Worm (Caenorhabditis elegans) whole organism, L1 larva: ENCODE measurements around the gene rpn-5.
A peak's percentile ranks its signal among the peaks of the same experiment; 100 is the strongest.

Experiments used
- C16A3.4 ChIP-seq: fragments of 150-350 bp; optimal IDR thresholded peaks from 2 replicates; lab custom pipeline; 2014; ENCODE audit warnings: missing biosample characterization, missing genetic modification characterization
- F16B12.6 ChIP-seq: fragments of 150-350 bp; optimal IDR thresholded peaks from 2 replicates; lab custom pipeline; 2014; ENCODE audit warnings: missing biosample characterization, missing genetic modification characterization
- Y116A8C.19 ChIP-seq: sonication (generic microtip); optimal IDR thresholded peaks from 2 replicates; lab custom pipeline; 2016; ENCODE audit warnings: missing compliant biosample characterization, missing genetic modification characterization, borderline replicate concordance
- aha-1 ChIP-seq: fragments of 150-350 bp; optimal IDR thresholded peaks from 2 replicates; lab custom pipeline; 2014; ENCODE audit warnings: missing biosample characterization, missing genetic modification characterization
- blmp-1 ChIP-seq: fragments of 150-350 bp; optimal IDR thresholded peaks from 2 replicates; lab custom pipeline; 2014; ENCODE audit warnings: missing biosample characterization, missing genetic modification characterization
- ceh-8 ChIP-seq: fragments of 200-800 bp; sonication (Bioruptor generic); optimal IDR thresholded peaks from 2 replicates; lab custom pipeline; 2018; ENCODE audit warnings: mild to moderate bottlenecking, missing genetic modification characterization, moderate library complexity, missing compliant biosample characterization
- ceh-82 ChIP-seq, 3 experiments: fragments of 150-350 bp in 1 of 3; sonication (generic microtip) in 2 of 3; optimal IDR thresholded peaks; 2 replicates each; lab custom pipeline; 2014 to 2017; ENCODE audit warnings: missing biosample characterization in 3 of 3, missing genetic modification characterization in 3 of 3
- ceh-90 ChIP-seq: sonication (generic microtip); optimal IDR thresholded peaks from 2 replicates; lab custom pipeline; 2016; ENCODE audit warnings: missing genetic modification characterization, missing compliant biosample characterization
- dpl-1 ChIP-seq, 3 experiments: fragments of 150-350 bp in 2 of 3; sonication (generic microtip) in 1 of 3; optimal IDR thresholded peaks; 2 replicates each; lab custom pipeline; 2014 to 2017; ENCODE audit warnings: missing biosample characterization in 3 of 3, missing genetic modification characterization in 3 of 3, missing genetic modification reagents in 3 of 3
- dsc-1 ChIP-seq: sonication (generic microtip); optimal IDR thresholded peaks from 2 replicates; lab custom pipeline; 2016; ENCODE audit warnings: mild to moderate bottlenecking, missing genetic modification characterization, missing compliant biosample characterization
- efl-1 ChIP-seq, 4 experiments: fragments of 150-350 bp; optimal IDR thresholded peaks in 3 of 4; peaks in 1 of 4; 1 replicate in 1 of 4; 2 replicates in 3 of 4; lab custom pipeline; 2014; ENCODE audit warnings: missing biosample characterization in 2 of 4, missing genetic modification characterization in 2 of 4, missing genetic modification reagents in 2 of 4
- egl-13 ChIP-seq: sonication (generic microtip); optimal IDR thresholded peaks from 2 replicates; lab custom pipeline; 2016; ENCODE audit warnings: missing genotype, missing genetic modification reagents, missing genetic modification characterization, missing compliant biosample characterization
- egl-27 ChIP-seq, 2 experiments: fragments of 150-350 bp in 1 of 2; sonication (generic microtip); optimal IDR thresholded peaks; 3 replicates each; lab custom pipeline; 2017 to 2018; ENCODE audit warnings: missing biosample characterization in 2 of 2, missing genetic modification characterization in 2 of 2, missing genetic modification reagents in 2 of 2
- elt-2 ChIP-seq: sonication (generic microtip); optimal IDR thresholded peaks from 2 replicates; lab custom pipeline; 2016; ENCODE audit warnings: missing genetic modification characterization, mild to moderate bottlenecking, inconsistent platforms, missing compliant biosample characterization, missing genetic modification reagents
- elt-3 ChIP-seq, 6 experiments: fragments of 150-350 bp in 1 of 6; sonication (generic microtip); optimal IDR thresholded peaks; 2 replicates each; lab custom pipeline; 2017 to 2018; ENCODE audit warnings: missing biosample characterization in 6 of 6, missing genetic modification characterization in 6 of 6, inconsistent platforms in 1 of 6
- fkh-4 ChIP-seq: sonication (generic microtip); optimal IDR thresholded peaks from 2 replicates; lab custom pipeline; 2016; ENCODE audit warnings: missing compliant biosample characterization, missing genetic modification characterization, borderline replicate concordance
- grh-1 ChIP-seq: fragments of 200-800 bp; sonication (Bioruptor generic); IDR thresholded peaks from 2 replicates; pipeline ENCODE4 v1.3.6; 2022; ENCODE audit warnings: missing genetic modification reagents, missing genetic modification characterization, missing compliant biosample characterization
- hpl-2 ChIP-seq: fragments of 150-350 bp; optimal IDR thresholded peaks from 2 replicates; lab custom pipeline; 2014; ENCODE audit warnings: missing biosample characterization, missing genetic modification reagents, missing genetic modification characterization
- isw-1 ChIP-seq: fragments of 200-800 bp; sonication (Bioruptor generic); IDR thresholded peaks from 2 replicates; pipeline ENCODE4 v1.3.6; 2022; ENCODE audit warnings: missing genetic modification characterization, missing compliant biosample characterization
- lin-13 ChIP-seq: fragments of 150-350 bp; optimal IDR thresholded peaks from 2 replicates; lab custom pipeline; 2014; ENCODE audit warnings: missing biosample characterization, missing genetic modification reagents, missing genetic modification characterization
- lin-14 ChIP-seq: fragments of 200-800 bp; sonication (Bioruptor generic); optimal IDR thresholded peaks from 2 replicates; lab custom pipeline; 2018; ENCODE audit warnings: mild to moderate bottlenecking, missing genetic modification characterization, moderate library complexity, missing compliant biosample characterization
- lin-35 ChIP-seq, 2 experiments: fragments of 150-350 bp; optimal IDR thresholded peaks; 2 replicates each; lab custom pipeline; 2014; ENCODE audit warnings: missing biosample characterization in 2 of 2, missing genetic modification characterization in 2 of 2, missing genetic modification reagents in 2 of 2
- lir-3 ChIP-seq: sonication (generic microtip); optimal IDR thresholded peaks from 2 replicates; lab custom pipeline; 2016; ENCODE audit warnings: mild to moderate bottlenecking, missing genetic modification characterization, moderate library complexity, missing compliant biosample characterization; ENCODE audit not compliant: poor library complexity
- lsy-2 ChIP-seq, 2 experiments: fragments of 150-350 bp; optimal IDR thresholded peaks; 2 replicates each; lab custom pipeline; 2014; ENCODE audit warnings: missing biosample characterization in 2 of 2, missing genetic modification characterization in 2 of 2
- mdl-1 ChIP-seq, 2 experiments: fragments of 150-350 bp; optimal IDR thresholded peaks; 2 replicates each; lab custom pipeline; 2014 to 2017; ENCODE audit warnings: missing biosample characterization in 2 of 2, missing genetic modification characterization in 2 of 2, inconsistent platforms in 1 of 2
- mef-2 ChIP-seq: fragments of 150-350 bp; optimal IDR thresholded peaks from 2 replicates; lab custom pipeline; 2014; ENCODE audit warnings: missing biosample characterization, missing genetic modification characterization
- mep-1 ChIP-seq: fragments of 150-350 bp; optimal IDR thresholded peaks from 2 replicates; lab custom pipeline; 2014; ENCODE audit warnings: missing biosample characterization, missing genetic modification characterization
- nhr-12 ChIP-seq: sonication (generic microtip); optimal IDR thresholded peaks from 2 replicates; lab custom pipeline; 2017; ENCODE audit warnings: missing biosample characterization, missing genetic modification characterization
- nhr-19 ChIP-seq: fragments of 200-800 bp; sonication (Bioruptor generic); conservative IDR thresholded peaks from 2 replicates; pipeline ENCODE4 v1.3.6; 2022; ENCODE audit warnings: missing genetic modification characterization, missing compliant biosample characterization
- nhr-20 ChIP-seq: sonication (generic microtip); optimal IDR thresholded peaks from 2 replicates; lab custom pipeline; 2016; ENCODE audit warnings: mild to moderate bottlenecking, missing genetic modification characterization, missing compliant biosample characterization
- nhr-28 ChIP-seq: fragments of 150-350 bp; optimal IDR thresholded peaks from 2 replicates; lab custom pipeline; 2014; ENCODE audit warnings: missing biosample characterization, missing genetic modification characterization
- nhr-47 ChIP-seq: sonication (generic microtip); optimal IDR thresholded peaks from 2 replicates; lab custom pipeline; 2016; ENCODE audit warnings: mild to moderate bottlenecking, missing genetic modification characterization, moderate library complexity, missing compliant biosample characterization
- nhr-71 ChIP-seq: sonication (generic microtip); optimal IDR thresholded peaks from 2 replicates; lab custom pipeline; 2016; ENCODE audit warnings: mild to moderate bottlenecking, missing genetic modification characterization, moderate library complexity, missing compliant biosample characterization
- nhr-76 ChIP-seq: sonication (generic microtip); optimal IDR thresholded peaks from 2 replicates; lab custom pipeline; 2017; ENCODE audit warnings: missing biosample characterization, missing genetic modification characterization
- nhr-77 ChIP-seq: fragments of 150-350 bp; optimal IDR thresholded peaks from 2 replicates; lab custom pipeline; 2014; ENCODE audit warnings: missing biosample characterization, missing genetic modification characterization
- nhr-85 ChIP-seq: sonication (generic microtip); peaks from one replicate; lab custom pipeline; 2016; ENCODE audit warnings: missing genetic modification characterization, inconsistent platforms, missing compliant biosample characterization
- nhr-90 ChIP-seq: sonication (generic microtip); optimal IDR thresholded peaks from 2 replicates; lab custom pipeline; 2016; ENCODE audit warnings: mild to moderate bottlenecking, missing genetic modification characterization, missing compliant biosample characterization; ENCODE audit not compliant: poor library complexity
- pax-3 ChIP-seq: fragments of 200-800 bp; sonication (Bioruptor generic); optimal IDR thresholded peaks from 2 replicates; lab custom pipeline; 2018; ENCODE audit warnings: mild to moderate bottlenecking, missing genetic modification characterization, moderate library complexity, missing compliant biosample characterization
- pqm-1 ChIP-seq: sonication (generic microtip); optimal IDR thresholded peaks from 3 replicates; lab custom pipeline; 2017; ENCODE audit warnings: missing biosample characterization, missing genetic modification characterization
- skn-1 ChIP-seq: fragments of 150-350 bp; optimal IDR thresholded peaks from 2 replicates; lab custom pipeline; 2014; ENCODE audit warnings: missing biosample characterization, missing genetic modification characterization
- snpc-4 ChIP-seq: fragments of 150-350 bp; optimal IDR thresholded peaks from 2 replicates; lab custom pipeline; 2014; ENCODE audit warnings: missing biosample characterization, missing genetic modification characterization
- snu-23 ChIP-seq: sonication (generic microtip); optimal IDR thresholded peaks from 2 replicates; lab custom pipeline; 2016; ENCODE audit warnings: missing genetic modification characterization, missing compliant biosample characterization
- tlp-1 ChIP-seq: fragments of 150-350 bp; optimal IDR thresholded peaks from 2 replicates; lab custom pipeline; 2014; ENCODE audit warnings: missing biosample characterization, missing genetic modification characterization
- unc-30 ChIP-seq: sonication (generic microtip); optimal IDR thresholded peaks from 2 replicates; lab custom pipeline; 2017; ENCODE audit warnings: missing biosample characterization, missing genetic modification characterization
- unc-98 ChIP-seq: fragments of 200-800 bp; sonication (Bioruptor generic); IDR thresholded peaks from 2 replicates; pipeline ENCODE4 v1.3.6; 2022; ENCODE audit warnings: missing genetic modification characterization, missing compliant biosample characterization
- zip-4 ChIP-seq: fragments of 200-800 bp; sonication (Bioruptor generic); optimal IDR thresholded peaks from 2 replicates; lab custom pipeline; 2018; ENCODE audit warnings: mild to moderate bottlenecking, missing genetic modification characterization, moderate library complexity, missing compliant biosample characterization
- ztf-11 ChIP-seq, 2 experiments: sonication (generic microtip); optimal IDR thresholded peaks; 2 replicates each; lab custom pipeline; 2016 to 2017; ENCODE audit warnings: missing genetic modification characterization in 2 of 2, missing biosample characterization in 1 of 2, missing compliant biosample characterization in 1 of 2
- ztf-4 ChIP-seq: fragments of 150-350 bp; optimal IDR thresholded peaks from 2 replicates; lab custom pipeline; 2014; ENCODE audit warnings: missing biosample characterization, missing genetic modification characterization

Gene rpn-5

DNA sequence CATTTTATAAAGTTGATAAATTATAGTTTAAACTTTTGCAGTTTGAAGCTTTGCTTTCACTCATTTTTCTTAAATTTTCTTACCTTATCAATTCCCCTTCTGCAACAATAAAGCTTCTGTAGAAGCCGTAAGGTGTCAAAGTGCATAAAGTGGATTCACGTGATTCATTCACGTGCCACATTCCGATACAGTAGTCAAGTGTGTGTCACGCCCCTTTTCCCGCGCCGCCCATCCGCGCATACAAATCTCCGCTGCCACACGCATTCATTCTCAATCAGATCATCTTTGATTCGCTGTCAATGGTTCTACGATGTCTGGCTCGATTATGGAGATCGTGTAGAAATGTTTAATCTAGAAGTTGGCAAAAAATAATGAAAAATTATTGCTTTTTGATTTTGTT lies 48.8 kb upstream of the rpn-5 start:
- peak; percentile 5 for TF ChIP-seq snu-23 (GFP tag; lab: Kevin White, UChicago)
- TF ChIP-seq nhr-76 (tag; lab: Kevin White, UChicago), result no peak
- no peak for TF ChIP-seq unc-98
- TF ChIP-seq nhr-20 (tag; lab: Kevin White, UChicago), result peak; percentile 24
- no peak for TF ChIP-seq zip-4 (GFP tag; lab: Kevin White, UChicago)
- peak; percentile 84 for TF ChIP-seq nhr-85 (tag; lab: Kevin White, UChicago)
- TF ChIP-seq elt-3 (tag; optimal IDR thresholded peaks at IDR 0.05; lab: Kevin White, UChicago), result peak in 2 of 6 experiments; percentile 13 to 55
- TF ChIP-seq ceh-90 (tag; lab: Kevin White, UChicago), result no peak
- peak; percentile 30 for TF ChIP-seq nhr-47 (tag; lab: Kevin White, UChicago)
- TF ChIP-seq nhr-71, result peak; percentile 37
- TF ChIP-seq nhr-19, result peak; percentile 40
- 0 out of 2 replicates have a peak, but pooled peaks have one; percentile 6 for TF ChIP-seq grh-1
- TF ChIP-seq blmp-1 (tag; lab: Kevin White, UChicago), result peak; percentile 32
- no peak for TF ChIP-seq F16B12.6 (tag; lab: Kevin White, UChicago)
- peak in 1 of 2 experiments; percentile 8 for TF ChIP-seq lin-35 (GFP tag; optimal IDR thresholded peaks at IDR 0.05; lab: Kevin White, UChicago)
- no peak for TF ChIP-seq lir-3
- no peak for TF ChIP-seq ceh-82 (tag; optimal IDR thresholded peaks at IDR 0.05; lab: Kevin White, UChicago)
- TF ChIP-seq Y116A8C.19 (tag; lab: Kevin White, UChicago), result no peak
- TF ChIP-seq lin-14 (GFP tag; lab: Kevin White, UChicago), result peak; percentile 19
- no peak for TF ChIP-seq ztf-4 (tag; lab: Kevin White, UChicago)
- TF ChIP-seq nhr-12 (tag; lab: Kevin White, UChicago), result no peak
- peak in 1 of 2 experiments; percentile 44 for TF ChIP-seq mdl-1 (tag; optimal IDR thresholded peaks at IDR 0.05; lab: Kevin White, UChicago)
- TF ChIP-seq, all 84 proteins: peak for 12

DNA sequence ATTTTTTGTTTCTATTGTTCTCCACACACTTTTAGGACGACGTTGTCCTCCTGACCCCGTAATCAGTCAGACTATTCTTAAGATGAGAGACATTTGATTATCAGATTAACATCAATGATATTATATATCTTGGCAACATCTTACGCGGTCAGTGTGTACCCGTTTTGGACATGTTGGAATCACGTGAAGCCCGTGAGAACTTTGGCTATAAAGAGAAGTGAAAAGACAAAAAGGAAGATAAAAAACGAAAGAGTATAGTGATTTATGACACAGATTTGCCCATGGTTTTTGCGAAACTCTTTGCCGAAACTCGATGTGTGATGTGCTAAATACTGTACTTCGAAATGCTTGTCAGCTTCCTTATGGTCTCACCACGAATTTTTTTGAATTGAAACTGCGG lies 47.1 kb upstream of the rpn-5 start:
- TF ChIP-seq nhr-71 (peak; percentile 79), ceh-8 (GFP tag; lab: Kevin White, UChicago) (no peak), nhr-12 (tag; lab: Kevin White, UChicago) (no peak), nhr-28 (tag; lab: Kevin White, UChicago) (no peak), C16A3.4 (tag; lab: Kevin White, UChicago) (no peak), aha-1 (tag; lab: Kevin White, UChicago) (no peak), lin-13 (GFP tag; lab: Kevin White, UChicago) (no peak), hpl-2 (no peak), lsy-2 (tag; optimal IDR thresholded peaks at IDR 0.05; lab: Kevin White, UChicago) (peak in 1 of 2 experiments; percentile 38), unc-98 (no peak), fkh-4 (tag; lab: Kevin White, UChicago) (no peak), F16B12.6 (tag; lab: Kevin White, UChicago) (no peak), tlp-1 (tag; lab: Kevin White, UChicago) (no peak), lir-3 (no peak), ztf-11 (tag; optimal IDR thresholded peaks at IDR 0.05; lab: Kevin White, UChicago) (no peak), nhr-47 (tag; lab: Kevin White, UChicago) (peak; percentile 47), lin-14 (GFP tag; lab: Kevin White, UChicago) (peak; percentile 68), dpl-1 (GFP tag; optimal IDR thresholded peaks at IDR 0.05; lab: Kevin White, UChicago) (peak in 1 of 3 experiments; percentile 22), nhr-90 (tag; lab: Kevin White, UChicago) (peak; percentile 79), Y116A8C.19 (tag; lab: Kevin White, UChicago) (no peak), nhr-76 (tag; lab: Kevin White, UChicago) (no peak), mef-2 (tag; lab: Kevin White, UChicago) (no peak), egl-13 (tag; lab: Kevin White, UChicago) (no peak), unc-30 (tag; lab: Kevin White, UChicago) (no peak), skn-1 (tag; lab: Kevin White, UChicago) (no peak), mep-1 (tag; lab: Kevin White, UChicago) (no peak), nhr-19 (peak; percentile 55), nhr-77 (tag; lab: Kevin White, UChicago) (no peak), ceh-90 (tag; lab: Kevin White, UChicago) (no peak), efl-1 (optimal IDR thresholded peaks at IDR 0.05; lab: Kevin White, UChicago) (peak in 1 of 2 experiments; percentile 8), efl-1 (GFP tag; optimal IDR thresholded peaks at IDR 0.05 in 1 of 2; lab: Kevin White, UChicago) (peak in 1 of 2 experiments; percentile 68), dsc-1 (tag; lab: Kevin White, UChicago) (no peak), snpc-4 (tag; lab: Kevin White, UChicago) (no peak), snu-23 (GFP tag; lab: Kevin White, UChicago) (peak; percentile 71), pqm-1 (tag; lab: Kevin White, UChicago) (no peak), egl-27 (tag; optimal IDR thresholded peaks at IDR 0.05; lab: Kevin White, UChicago) (no peak), isw-1 (no peak), elt-3 (tag; optimal IDR thresholded peaks at IDR 0.05; lab: Kevin White, UChicago) (peak; percentile 4 to 98 (median 80)), pax-3 (tag; lab: Kevin White, UChicago) (no peak), elt-2 (tag; lab: Kevin White, UChicago) (no peak)
